Fruit fly (Drosophila melanogaster) whole organism, embryonic: ENCODE measurements around the gene CG5863.

Source experiments
- Blimp-1 ChIP-seq: fragments of 200-800 bp; sonication (Bioruptor generic); optimal IDR thresholded peaks from 3 replicates; lab custom pipeline; 2018; ENCODE audit warnings: missing biosample characterization, missing genetic modification characterization, mild to moderate bottlenecking, moderate library complexity, missing genetic modification reagents
- CG1024 ChIP-seq: fragments of 200-800 bp; sonication (Bioruptor generic); IDR thresholded peaks from 2 replicates; pipeline ENCODE4 v1.3.6; 2022; ENCODE audit warnings: missing biosample characterization, missing genetic modification characterization
- CG10462 ChIP-seq: fragments of 200-800 bp; sonication (Bioruptor generic); optimal IDR thresholded peaks from 2 replicates; lab custom pipeline; 2016; ENCODE audit warnings: missing biosample characterization, missing genetic modification characterization
- CG11696 ChIP-seq: fragments of 200-800 bp; sonication (Bioruptor generic); IDR thresholded peaks from 2 replicates; pipeline ENCODE4 v1.3.6; 2022; ENCODE audit warnings: missing biosample characterization, missing genetic modification characterization
- CG12155 ChIP-seq: fragments of 200-800 bp; sonication (Bioruptor generic); optimal IDR thresholded peaks from 3 replicates; lab custom pipeline; 2016; ENCODE audit warnings: missing biosample characterization, missing genetic modification characterization
- CG12299 ChIP-seq: fragments of 200-800 bp; sonication (Bioruptor generic); optimal IDR thresholded peaks from 2 replicates; lab custom pipeline; 2018; ENCODE audit warnings: missing biosample characterization, mild to moderate bottlenecking, missing genetic modification characterization
- CG13624 ChIP-seq: fragments of 200-800 bp; sonication (Bioruptor generic); optimal IDR thresholded peaks from 2 replicates; lab custom pipeline; 2016; ENCODE audit warnings: missing biosample characterization, missing genetic modification characterization
- CG14014 ChIP-seq: fragments of 200-800 bp; sonication (Bioruptor generic); IDR thresholded peaks from 2 replicates; pipeline ENCODE4 v1.3.6; 2022; ENCODE audit warnings: missing biosample characterization, missing genetic modification characterization
- CG14965 ChIP-seq: fragments of 200-800 bp; sonication (Bioruptor generic); optimal IDR thresholded peaks from 2 replicates; lab custom pipeline; 2016; ENCODE audit warnings: missing biosample characterization, missing genetic modification characterization, borderline replicate concordance
- CG15011 ChIP-seq: fragments of 200-800 bp; sonication (Bioruptor generic); optimal IDR thresholded peaks from 3 replicates; lab custom pipeline; 2018; ENCODE audit warnings: missing biosample characterization, mild to moderate bottlenecking, missing genetic modification characterization
- CG15269 ChIP-seq: fragments of 200-800 bp; sonication (Bioruptor generic); optimal IDR thresholded peaks from 2 replicates; lab custom pipeline; 2018; ENCODE audit warnings: missing biosample characterization, mild to moderate bottlenecking, missing genetic modification characterization, moderate library complexity
- CG2199 ChIP-seq: fragments of 200-800 bp; sonication (Bioruptor generic); IDR thresholded peaks from 3 replicates; pipeline ENCODE4 v1.3.6; 2022; ENCODE audit warnings: missing biosample characterization, missing genetic modification characterization
- CG30403 ChIP-seq: fragments of 200-800 bp; sonication (Bioruptor generic); optimal IDR thresholded peaks from 3 replicates; lab custom pipeline; 2016; ENCODE audit warnings: missing biosample characterization, missing genetic modification characterization
- CG30431 ChIP-seq: fragments of 200-800 bp; sonication (Bioruptor generic); optimal IDR thresholded peaks from 2 replicates; lab custom pipeline; 2017; ENCODE audit warnings: missing biosample characterization, missing genetic modification characterization
- CG32772 ChIP-seq: fragments of 200-800 bp; sonication (Bioruptor generic); IDR thresholded peaks from 2 replicates; pipeline ENCODE4 v1.3.6; 2022; ENCODE audit warnings: missing biosample characterization, missing genetic modification characterization
- CG7786 ChIP-seq: fragments of 200-800 bp; sonication (Bioruptor generic); optimal IDR thresholded peaks from 2 replicates; lab custom pipeline; 2016; ENCODE audit warnings: missing biosample characterization, missing genetic modification characterization
- CG7839 ChIP-seq: fragments of 200-800 bp; sonication (Bioruptor generic); optimal IDR thresholded peaks from 3 replicates; lab custom pipeline; 2018; ENCODE audit warnings: missing biosample characterization, mild to moderate bottlenecking, missing genetic modification characterization, moderate library complexity
- CG9932 ChIP-seq: fragments of 200-800 bp; sonication (Bioruptor generic); IDR thresholded peaks from 2 replicates; pipeline ENCODE4 v1.3.6; 2022; ENCODE audit warnings: missing biosample characterization, missing genetic modification characterization
- CTCF ChIP-seq: fragments of 200-800 bp; sonication (Bioruptor generic); optimal IDR thresholded peaks from 2 replicates; lab custom pipeline; 2017; ENCODE audit warnings: missing biosample characterization, mild to moderate bottlenecking, missing genetic modification characterization, moderate library complexity
- D19A ChIP-seq: fragments of 200-800 bp; optimal IDR thresholded peaks from 3 replicates; lab custom pipeline; 2019; ENCODE audit warnings: missing biosample characterization, mild to moderate bottlenecking, missing genetic modification characterization, moderate library complexity
- Dip2 ChIP-seq: fragments of 200-800 bp; sonication (Bioruptor generic); IDR thresholded peaks from 2 replicates; pipeline ENCODE4 v1.3.6; 2022; ENCODE audit warnings: missing biosample characterization, missing genetic modification characterization
- Ets65A ChIP-seq: fragments of 200-800 bp; sonication (Bioruptor generic); peaks from one replicate; lab custom pipeline; 2016; ENCODE audit warnings: missing biosample characterization, missing genetic modification characterization
- Fer3 ChIP-seq: fragments of 200-800 bp; sonication (Bioruptor generic); optimal IDR thresholded peaks from 2 replicates; lab custom pipeline; 2018; ENCODE audit warnings: missing biosample characterization, mild to moderate bottlenecking, missing genetic modification characterization, moderate library complexity
- MESR4 ChIP-seq: fragments of 200-800 bp; sonication (Bioruptor generic); optimal IDR thresholded peaks from 2 replicates; lab custom pipeline; 2018; ENCODE audit warnings: missing biosample characterization, mild to moderate bottlenecking, missing genetic modification characterization, moderate library complexity
- Meics ChIP-seq: fragments of 200-800 bp; sonication (Bioruptor generic); optimal IDR thresholded peaks from 2 replicates; lab custom pipeline; 2017; ENCODE audit warnings: missing biosample characterization, mild to moderate bottlenecking, missing genetic modification characterization
- NC2β ChIP-seq: fragments of 200-800 bp; sonication (Bioruptor generic); optimal IDR thresholded peaks from 2 replicates; lab custom pipeline; 2016; ENCODE audit warnings: missing biosample characterization, missing genetic modification characterization
- Oaz ChIP-seq: fragments of 200-800 bp; sonication (Bioruptor generic); IDR thresholded peaks from 2 replicates; pipeline ENCODE4 v1.3.6; 2022; ENCODE audit warnings: missing biosample characterization, missing genetic modification characterization
- ash1 ChIP-seq: fragments of 200-800 bp; sonication (Bioruptor generic); optimal IDR thresholded peaks from 2 replicates; lab custom pipeline; 2018; ENCODE audit warnings: missing biosample characterization, mild to moderate bottlenecking, missing genetic modification characterization
- bbx ChIP-seq: fragments of 200-800 bp; sonication (Bioruptor generic); IDR thresholded peaks from 2 replicates; pipeline ENCODE4 v1.3.6; 2022; ENCODE audit warnings: missing biosample characterization, missing genetic modification characterization; ENCODE audit not compliant: partially characterized antibody
- ci ChIP-seq: fragments of 200-800 bp; sonication (Bioruptor generic); IDR thresholded peaks from 3 replicates; pipeline ENCODE4 v1.3.6; 2022; ENCODE audit warnings: missing biosample characterization, missing genetic modification characterization
- da ChIP-seq: fragments of 200-800 bp; sonication (Bioruptor generic); optimal IDR thresholded peaks from 2 replicates; lab custom pipeline; 2016; ENCODE audit warnings: missing biosample characterization, missing genetic modification characterization
- ems ChIP-seq: fragments of 200-800 bp; sonication (Bioruptor generic); optimal IDR thresholded peaks from 3 replicates; lab custom pipeline; 2016; ENCODE audit warnings: missing biosample characterization, missing genetic modification characterization
- exex ChIP-seq: fragments of 200-800 bp; sonication (Bioruptor generic); optimal IDR thresholded peaks from 4 replicates; lab custom pipeline; 2018; ENCODE audit warnings: missing biosample characterization, mild to moderate bottlenecking, missing genetic modification characterization, moderate library complexity
- eyg ChIP-seq: fragments of 200-800 bp; sonication (Bioruptor generic); optimal IDR thresholded peaks from 3 replicates; lab custom pipeline; 2016; ENCODE audit warnings: missing biosample characterization, missing genetic modification characterization
- fd3F ChIP-seq: fragments of 200-800 bp; sonication (Bioruptor generic); optimal IDR thresholded peaks from 2 replicates; lab custom pipeline; 2018; ENCODE audit warnings: missing biosample characterization, mild to moderate bottlenecking, missing genetic modification characterization, moderate library complexity
- fd64A ChIP-seq: fragments of 200-800 bp; sonication (Bioruptor generic); optimal IDR thresholded peaks from 3 replicates; lab custom pipeline; 2018; ENCODE audit warnings: missing biosample characterization, mild to moderate bottlenecking, missing genetic modification characterization
- fru ChIP-seq: fragments of >200 bp; optimal IDR thresholded peaks from 2 replicates; lab custom pipeline; 2017
- ftz-f1 ChIP-seq: fragments of 200-800 bp; sonication (Bioruptor generic); optimal IDR thresholded peaks from 2 replicates; lab custom pipeline; 2016; ENCODE audit warnings: missing biosample characterization, missing genetic modification characterization
- gcm ChIP-seq: fragments of 200-800 bp; sonication (Bioruptor generic); optimal IDR thresholded peaks from 2 replicates; lab custom pipeline; 2019; ENCODE audit warnings: missing biosample characterization, mild to moderate bottlenecking, missing genetic modification characterization, moderate library complexity
- grau ChIP-seq: fragments of 200-800 bp; optimal IDR thresholded peaks from 3 replicates; lab custom pipeline; 2019; ENCODE audit warnings: missing biosample characterization, mild to moderate bottlenecking, missing genetic modification characterization, moderate library complexity
- kah ChIP-seq: fragments of 200-800 bp; sonication (Bioruptor generic); optimal IDR thresholded peaks from 2 replicates; lab custom pipeline; 2018; ENCODE audit warnings: missing biosample characterization, mild to moderate bottlenecking, missing genetic modification characterization
- kay ChIP-seq: fragments of 200-800 bp; sonication (Bioruptor generic); optimal IDR thresholded peaks from 2 replicates; lab custom pipeline; 2016; ENCODE audit warnings: missing biosample characterization, missing genetic modification characterization
- klu ChIP-seq: fragments of 200-800 bp; sonication (Bioruptor generic); IDR thresholded peaks from 2 replicates; pipeline ENCODE4 v1.3.6; 2022; ENCODE audit warnings: missing biosample characterization, missing genetic modification characterization
- lilli ChIP-seq: fragments of 200-800 bp; sonication (Bioruptor generic); optimal IDR thresholded peaks from 3 replicates; lab custom pipeline; 2016; ENCODE audit warnings: missing biosample characterization, missing genetic modification characterization
- otp ChIP-seq: fragments of 200-800 bp; sonication (Bioruptor generic); IDR thresholded peaks from 3 replicates; pipeline ENCODE4, ENCODE4 v1.3.6; 2022; ENCODE audit warnings: missing biosample characterization, missing genetic modification characterization
- p53 ChIP-seq: fragments of 200-800 bp; sonication (Bioruptor generic); optimal IDR thresholded peaks from 2 replicates; lab custom pipeline; 2016; ENCODE audit warnings: missing biosample characterization, missing genetic modification characterization
- pnt ChIP-seq: fragments of 200-800 bp; sonication (Bioruptor generic); optimal IDR thresholded peaks from 3 replicates; lab custom pipeline; 2016; ENCODE audit warnings: missing biosample characterization, missing genetic modification characterization
- prd ChIP-seq, 3 experiments: fragments of >200 bp in 2 of 3; fragments of 200-800 bp in 1 of 3; sonication (Bioruptor generic) in 1 of 3; optimal IDR thresholded peaks in 2 of 3; IDR thresholded peaks in 1 of 3; 2 replicates in 2 of 3; 3 replicates in 1 of 3; pipeline versions ENCODE4 v1.3.6 to Lab custom; 2017 to 2022; ENCODE audit warnings: missing biosample characterization in 1 of 3, missing genetic modification characterization in 1 of 3
- sc ChIP-seq, 3 experiments: fragments of >200 bp in 2 of 3; fragments of 200-800 bp in 1 of 3; sonication (Bioruptor generic) in 1 of 3; optimal IDR thresholded peaks; 2 replicates in 2 of 3; 3 replicates in 1 of 3; lab custom pipeline; 2017; ENCODE audit warnings: mild to moderate bottlenecking in 1 of 3, missing biosample characterization in 1 of 3, missing genetic modification characterization in 1 of 3, missing genetic modification reagents in 1 of 3
- tgo ChIP-seq: fragments of 200-800 bp; sonication (Bioruptor generic); IDR thresholded peaks from 3 replicates; pipeline ENCODE4 v1.3.6; 2022; ENCODE audit warnings: missing biosample characterization, missing genetic modification characterization

The CG5863 gene

DNA sequence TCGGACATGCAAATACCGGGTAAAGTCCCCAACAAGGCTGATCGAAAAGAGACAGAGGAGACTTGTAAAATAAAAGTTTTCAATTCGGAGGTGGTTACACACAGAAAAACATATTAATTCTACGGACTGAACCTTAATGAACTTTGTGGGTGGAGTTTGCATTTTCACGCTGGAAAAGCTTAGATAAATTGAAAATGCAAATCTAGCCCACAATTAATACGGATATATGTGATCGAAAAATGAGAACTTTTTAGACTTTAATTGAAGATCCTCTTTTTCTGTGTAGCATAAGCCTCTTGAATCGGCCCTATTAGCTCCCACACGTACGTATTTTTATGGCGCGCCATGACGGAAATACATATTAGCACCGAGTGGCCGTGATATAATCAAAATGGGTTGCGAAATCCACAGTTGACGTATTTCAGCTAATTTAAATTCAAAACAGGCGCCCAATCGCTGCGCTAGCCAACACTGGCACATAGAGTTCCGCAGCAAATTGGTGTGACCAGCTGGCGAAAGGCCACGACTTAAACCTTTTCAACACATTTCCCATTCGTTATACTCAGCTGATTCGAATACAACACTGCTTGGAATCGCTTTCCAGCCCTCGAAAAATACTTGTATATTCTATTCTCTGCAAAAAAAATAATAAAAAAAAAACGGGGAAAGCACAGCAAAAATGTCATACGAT is 25.4 kb upstream of the CG5863 start (continued):
- TF ChIP-seq p53 (peak; percentile 40), CG14965 (GFP tag; lab: Kevin White, UChicago) (no peak), CG30431 (GFP tag; lab: Kevin White, UChicago) (no peak), Fer3 (peak; percentile 49), prd (optimal IDR thresholded peaks at IDR 0.05; lab: Kevin White, UChicago) (no peak), prd (GFP tag; IDR thresholded peaks at IDR 0.05; lab: Robert Waterston, UW) (0 out of 3 replicates have a peak, but pooled peaks have one; percentile 51), CG32772 (GFP tag; lab: Robert Waterston, UW) (peak; percentile 71), sc (optimal IDR thresholded peaks at IDR 0.05; lab: Kevin White, UChicago) (no peak), sc (GFP tag; optimal IDR thresholded peaks at IDR 0.05; lab: Kevin White, UChicago) (no peak), D19A (tag; lab: Kevin White, UChicago) (peak; percentile 12), eyg (GFP tag; lab: Kevin White, UChicago) (no peak), Dip2 (no peak), CG7839 (tag; lab: Kevin White, UChicago) (peak; percentile 48), ash1 (no peak), CG9932 (GFP tag; lab: Robert Waterston, UW) (peak; percentile 73), exex (tag; lab: Kevin White, UChicago) (no peak), Blimp-1 (GFP tag; lab: Kevin White, UChicago) (peak; percentile 21), CG11696 (GFP tag; lab: Robert Waterston, UW) (0 out of 2 replicates have a peak, but pooled peaks have one; percentile 39), MESR4 (peak; percentile 71), bbx (GFP tag; lab: Robert Waterston, UW) (peak; percentile 29; the same call in 1 of the 2 replicates), tgo (GFP tag; lab: Robert Waterston, UW) (peak; percentile 71; the same call in 2 of the 3 replicates), ems (GFP tag; lab: Kevin White, UChicago) (peak; percentile 41), pnt (GFP tag; lab: Kevin White, UChicago) (no peak), Oaz (GFP tag; lab: Robert Waterston, UW) (peak; percentile 65), fru (no peak), lilli (peak; percentile 69), CG15011 (GFP tag; lab: Kevin White, UChicago) (peak; percentile 52), CG30403 (GFP tag; lab: Kevin White, UChicago) (peak; percentile 61), fd3F (GFP tag; lab: Kevin White, UChicago) (peak; percentile 67), CG14014 (peak; percentile 66), grau (peak; percentile 66), ftz-f1 (GFP tag; lab: Kevin White, UChicago) (peak; percentile 81), CTCF (no peak), fd64A (GFP tag; lab: Kevin White, UChicago) (no peak), ci (peak; percentile 85), CG1024 (no peak), klu (GFP tag; lab: Robert Waterston, UW) (no peak), CG12155 (GFP tag; lab: Kevin White, UChicago) (peak; percentile 55), CG15269 (peak; percentile 75), kay (GFP tag; lab: Kevin White, UChicago) (peak; percentile 28), NC2β (GFP tag; lab: Kevin White, UChicago) (peak; percentile 31), otp (peak; percentile 52; the same call in 1 of the 3 replicates), CG13624 (GFP tag; lab: Kevin White, UChicago) (peak; percentile 80), CG2199 (GFP tag; lab: Robert Waterston, UW) (0 out of 3 replicates have a peak, but pooled peaks have one; percentile 27), kah (GFP tag; lab: Kevin White, UChicago) (no peak), CG12299 (peak; percentile 1), CG10462 (no peak), Meics (peak; percentile 68), CG7786 (GFP tag; lab: Kevin White, UChicago) (peak; percentile 45), da (GFP tag; lab: Kevin White, UChicago) (no peak), gcm (no peak), Ets65A (GFP tag; lab: Kevin White, UChicago) (peak; percentile 98)
